Worm (Caenorhabditis elegans): Measurements from ENCODE around the gene dnpp-1.

dnpp-1 gene

DNA sequence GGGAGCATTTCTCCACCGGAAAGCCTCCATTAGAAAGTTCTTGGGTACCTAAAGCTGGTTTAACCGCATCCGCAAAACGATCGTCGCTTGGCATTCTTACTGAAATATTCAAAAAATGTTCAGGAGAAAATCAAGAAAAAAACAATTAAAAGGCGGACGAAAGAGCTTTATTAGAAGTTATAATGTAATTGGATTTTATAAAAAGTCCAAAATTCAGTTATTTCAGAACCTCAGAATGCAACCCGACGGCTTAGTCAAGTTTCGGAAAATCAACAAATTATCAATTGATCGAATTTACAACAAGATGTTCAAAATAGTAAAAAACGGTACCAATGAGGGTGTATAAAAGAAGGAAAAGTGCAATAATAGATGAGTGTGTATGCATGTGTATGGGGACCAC, 32.3 kb upstream of the dnpp-1 start, which contains the start of gene pxl-1:
Gene pxl-1 (minus strand): TSS at position 101 of the 400 bp plus-strand sequence.
- TF ChIP-seq tbx-37 (GFP tag; conservative IDR thresholded peaks at IDR 0.05), result no peak
- TF ChIP-seq ceh-36 (tag; optimal IDR thresholded peaks at IDR 0.05), result no peak
- TF ChIP-seq ceh-13 (GFP tag; optimal IDR thresholded peaks at IDR 0.05), result no peak
- TF ChIP-seq hnd-1 (tag; optimal IDR thresholded peaks at IDR 0.05), result no peak
- TF ChIP-seq tra-4 (tag; optimal IDR thresholded peaks at IDR 0.05), result no peak

DNA sequence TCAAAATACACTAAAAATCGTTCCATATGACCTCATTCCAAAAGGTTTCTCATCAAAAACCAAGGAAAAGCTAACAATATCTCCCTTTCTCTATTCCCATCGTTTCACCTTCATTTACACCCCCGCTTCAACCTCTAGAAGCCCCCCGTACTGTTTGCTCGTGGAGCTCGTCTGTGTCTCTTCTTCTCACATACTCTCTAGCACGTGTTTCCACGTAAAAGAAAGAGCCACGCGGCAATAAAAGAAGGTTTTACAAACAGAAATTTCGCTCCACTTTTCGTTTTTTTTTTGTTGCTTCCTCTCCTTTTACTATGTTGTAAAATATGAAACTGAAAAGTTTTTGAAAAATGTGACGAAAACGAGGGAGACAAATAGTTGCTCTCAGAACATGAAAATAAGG, 29.3 kb upstream of the dnpp-1 start:
- no peak for TF ChIP-seq pes-1 (GFP tag; IDR thresholded peaks at IDR 0.05)
- no peak for TF ChIP-seq tbx-37 (GFP tag; conservative IDR thresholded peaks at IDR 0.05)
- TF ChIP-seq scrt-1 (GFP tag; IDR thresholded peaks at IDR 0.05), result no peak

DNA sequence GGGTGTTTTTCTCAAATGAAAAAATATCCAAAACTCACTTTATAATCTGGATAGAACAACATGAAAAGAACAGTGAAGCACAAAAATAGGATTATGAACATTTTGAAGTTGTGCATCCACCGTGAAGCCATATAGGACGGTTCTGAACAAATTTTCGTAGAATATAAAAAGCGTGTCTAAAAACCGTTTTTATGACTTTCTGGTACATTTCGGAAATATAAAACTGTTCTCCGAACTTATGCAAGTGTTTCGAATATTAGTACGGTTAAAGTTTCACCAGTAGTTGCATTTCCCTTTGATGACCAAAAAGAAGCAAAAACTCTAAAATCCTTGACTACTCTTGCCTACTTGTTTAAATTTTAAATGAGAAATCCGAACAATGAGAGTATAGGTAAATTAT, 25.1 kb upstream of the dnpp-1 start, which contains the start of gene C28H8.8:
Gene C28H8.8 (minus strand): TSS at position 101 of the 400 bp plus-strand sequence.
- TF ChIP-seq sea-1 (GFP tag; conservative IDR thresholded peaks at IDR 0.05) (no peak), aly-1 (tag; optimal IDR thresholded peaks at IDR 0.05) (no peak)

DNA sequence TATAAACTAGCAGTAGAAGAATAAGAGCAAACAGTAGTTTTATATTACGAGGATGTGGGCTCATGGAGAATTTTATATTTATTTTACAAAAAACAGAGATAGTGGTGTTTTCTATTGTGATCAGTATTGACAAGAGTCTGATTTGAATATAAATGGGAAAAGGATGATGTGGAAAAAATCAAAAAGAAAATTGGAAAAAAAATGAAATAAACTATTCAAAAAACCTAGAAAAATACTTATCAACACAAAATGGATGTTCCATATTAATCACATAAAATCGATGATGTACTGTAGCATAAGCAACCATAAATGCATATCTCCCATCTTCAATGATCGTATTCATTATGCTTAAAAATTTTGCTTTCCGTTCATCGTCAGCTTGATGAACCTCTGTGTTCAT, 23.3 kb upstream of the dnpp-1 start, which contains the start of gene C28H8.7:
Gene C28H8.7 (minus strand): TSS at position 101 of the 400 bp plus-strand sequence.
- TF ChIP-seq tbx-37 (GFP tag; conservative IDR thresholded peaks at IDR 0.05), result no peak
- no peak for TF ChIP-seq ceh-36 (tag; optimal IDR thresholded peaks at IDR 0.05)
- no peak for TF ChIP-seq hmbx-1 (tag; optimal IDR thresholded peaks at IDR 0.05)
- TF ChIP-seq B0310.2 (tag; optimal IDR thresholded peaks at IDR 0.05), result no peak
- no peak for TF ChIP-seq ceh-13 (GFP tag; optimal IDR thresholded peaks at IDR 0.05)
- no peak for TF ChIP-seq tra-4 (tag; optimal IDR thresholded peaks at IDR 0.05)
- no peak for TF ChIP-seq pes-1 (GFP tag; IDR thresholded peaks at IDR 0.05)
- no peak for TF ChIP-seq hmg-4 (GFP tag; optimal IDR thresholded peaks at IDR 0.05)

DNA sequence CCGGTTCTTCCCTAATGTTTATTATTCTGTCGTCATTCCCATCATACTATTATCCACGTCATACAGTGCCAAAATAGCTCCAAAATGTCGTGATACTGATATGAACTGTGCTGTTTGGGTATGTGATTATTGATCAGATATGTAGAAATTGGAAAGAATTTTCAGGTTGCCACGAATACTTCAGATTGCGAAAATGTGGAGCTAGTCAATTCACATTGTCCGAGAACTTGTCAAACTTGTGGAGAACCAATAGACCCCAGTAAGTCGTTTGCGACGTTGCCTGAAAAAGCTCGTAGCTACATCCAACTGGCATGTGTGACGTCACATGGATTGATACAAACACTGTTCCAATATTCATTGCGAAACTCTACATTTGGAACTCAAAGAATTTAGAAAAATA, 20.9 kb upstream of the dnpp-1 start:
- no peak for TF ChIP-seq hmg-4 (GFP tag; optimal IDR thresholded peaks at IDR 0.05)
- no peak for TF ChIP-seq sea-1 (GFP tag; conservative IDR thresholded peaks at IDR 0.05)
- TF ChIP-seq F13C5.2 (tag; optimal IDR thresholded peaks at IDR 0.05), result no peak
- no peak for TF ChIP-seq flt-1 (GFP tag; IDR thresholded peaks at IDR 0.05)
- no peak for TF ChIP-seq tbx-11 (GFP tag; IDR thresholded peaks at IDR 0.05)
- no peak for TF ChIP-seq hmbx-1 (tag; optimal IDR thresholded peaks at IDR 0.05)
- no peak for TF ChIP-seq ets-7 (tag; optimal IDR thresholded peaks at IDR 0.05)
- no peak for TF ChIP-seq ama-1 (optimal IDR thresholded peaks at IDR 0.05)
- TF ChIP-seq tbx-37 (GFP tag; conservative IDR thresholded peaks at IDR 0.05), result no peak

DNA sequence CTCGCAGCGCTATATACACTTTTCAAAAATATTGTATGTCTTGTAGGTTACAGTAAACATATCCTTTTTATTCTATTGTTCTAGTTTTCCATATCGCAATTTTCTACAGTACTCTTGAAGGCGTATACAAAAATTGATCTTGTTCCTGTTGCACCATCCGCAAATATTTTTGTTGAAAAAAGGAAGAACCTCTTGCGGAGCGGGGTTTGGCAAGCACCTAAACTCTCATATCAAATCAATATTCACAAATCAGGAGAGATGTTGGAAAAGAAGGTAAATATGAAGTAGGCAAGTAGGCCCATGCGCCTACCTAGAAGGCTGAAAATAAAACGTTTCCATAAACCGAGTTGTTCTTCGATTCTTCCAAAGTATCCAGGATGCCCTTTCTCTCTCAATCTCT, 20.4 kb upstream of the dnpp-1 start, which contains the start of gene C28H8.5:
Gene C28H8.5 (plus strand): TSS at position 301 of the 400 bp plus-strand sequence.
- TF ChIP-seq tbx-11 (GFP tag; IDR thresholded peaks at IDR 0.05), result no peak
- no peak for TF ChIP-seq flt-1 (GFP tag; IDR thresholded peaks at IDR 0.05)
- TF ChIP-seq hmg-4 (GFP tag; optimal IDR thresholded peaks at IDR 0.05), result no peak
- no peak for TF ChIP-seq ceh-36 (tag; optimal IDR thresholded peaks at IDR 0.05)
- TF ChIP-seq F13C5.2 (tag; optimal IDR thresholded peaks at IDR 0.05), result no peak
- no peak for TF ChIP-seq ceh-13 (GFP tag; optimal IDR thresholded peaks at IDR 0.05)
- no peak for TF ChIP-seq scrt-1 (GFP tag; IDR thresholded peaks at IDR 0.05)
- no peak for TF ChIP-seq ama-1 (optimal IDR thresholded peaks at IDR 0.05)
- no peak for TF ChIP-seq B0310.2 (tag; optimal IDR thresholded peaks at IDR 0.05)
- no peak for TF ChIP-seq ets-7 (tag; optimal IDR thresholded peaks at IDR 0.05)
- TF ChIP-seq hmbx-1 (tag; optimal IDR thresholded peaks at IDR 0.05), result no peak
- TF ChIP-seq pes-1 (GFP tag; IDR thresholded peaks at IDR 0.05), result no peak
- no peak for TF ChIP-seq hnd-1 (tag; optimal IDR thresholded peaks at IDR 0.05)
- no peak for TF ChIP-seq aly-1 (tag; optimal IDR thresholded peaks at IDR 0.05)
- no peak for TF ChIP-seq tbx-37 (GFP tag; conservative IDR thresholded peaks at IDR 0.05)
- TF ChIP-seq sea-1 (GFP tag; conservative IDR thresholded peaks at IDR 0.05), result no peak
- TF ChIP-seq tra-4 (tag; optimal IDR thresholded peaks at IDR 0.05), result no peak

DNA sequence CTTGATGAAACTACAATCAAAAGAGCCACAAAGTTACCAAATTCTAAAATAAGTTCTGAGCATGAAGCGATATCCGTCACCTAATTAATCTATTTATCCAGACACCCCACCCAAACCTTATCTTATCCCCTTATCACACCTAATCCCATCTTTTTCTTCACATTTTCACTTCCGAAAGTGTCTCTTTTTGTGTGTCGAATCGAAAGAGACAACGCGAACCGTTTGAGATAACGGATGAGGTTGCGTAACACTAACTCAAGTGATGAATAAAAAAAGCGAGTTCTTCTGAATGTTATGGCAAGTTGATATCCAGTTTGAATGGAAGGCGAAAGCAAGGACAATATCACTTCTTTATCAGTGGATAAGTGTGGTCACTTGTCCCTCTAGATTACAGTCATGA, 19.9 kb upstream of the dnpp-1 start:
- TF ChIP-seq ceh-13 (GFP tag; optimal IDR thresholded peaks at IDR 0.05) (no peak), ets-7 (tag; optimal IDR thresholded peaks at IDR 0.05) (no peak), B0310.2 (tag; optimal IDR thresholded peaks at IDR 0.05) (no peak), aly-1 (tag; optimal IDR thresholded peaks at IDR 0.05) (no peak)

DNA sequence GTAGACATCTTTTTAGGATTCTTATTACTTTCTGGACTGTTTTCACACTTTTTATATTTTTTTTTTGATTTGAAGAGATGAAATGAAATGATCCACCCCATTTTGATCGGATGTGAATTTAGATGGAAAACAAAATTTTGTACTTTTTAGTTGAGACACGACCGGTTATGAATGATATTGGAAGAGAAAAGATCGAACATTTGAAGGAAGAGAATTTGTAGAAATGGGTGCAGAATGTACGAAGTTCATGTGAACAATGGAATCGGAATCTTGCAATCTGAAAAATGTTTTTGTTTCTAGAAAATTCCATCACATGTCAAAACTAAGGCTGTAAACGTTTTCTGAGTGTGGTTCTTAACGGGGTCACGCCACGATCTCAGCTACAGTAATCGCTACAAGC, 19.2 kb upstream of the dnpp-1 start, which contains the start of gene F01F1.14:
Gene F01F1.14 (minus strand): TSS at position 101 of the 400 bp plus-strand sequence.
- TF ChIP-seq hmbx-1 (tag; optimal IDR thresholded peaks at IDR 0.05) (no peak), hmg-4 (GFP tag; optimal IDR thresholded peaks at IDR 0.05) (no peak), ceh-36 (tag; optimal IDR thresholded peaks at IDR 0.05) (no peak), F13C5.2 (tag; optimal IDR thresholded peaks at IDR 0.05) (no peak), tra-4 (tag; optimal IDR thresholded peaks at IDR 0.05) (no peak), flt-1 (GFP tag; IDR thresholded peaks at IDR 0.05) (no peak), tbx-11 (GFP tag; IDR thresholded peaks at IDR 0.05) (no peak), hnd-1 (tag; optimal IDR thresholded peaks at IDR 0.05) (no peak), tbx-37 (GFP tag; conservative IDR thresholded peaks at IDR 0.05) (no peak), sea-1 (GFP tag; conservative IDR thresholded peaks at IDR 0.05) (no peak), B0310.2 (tag; optimal IDR thresholded peaks at IDR 0.05) (no peak), ceh-13 (GFP tag; optimal IDR thresholded peaks at IDR 0.05) (no peak), ets-7 (tag; optimal IDR thresholded peaks at IDR 0.05) (no peak), pes-1 (GFP tag; IDR thresholded peaks at IDR 0.05) (no peak), aly-1 (tag; optimal IDR thresholded peaks at IDR 0.05) (no peak), ama-1 (optimal IDR thresholded peaks at IDR 0.05) (no peak)

DNA sequence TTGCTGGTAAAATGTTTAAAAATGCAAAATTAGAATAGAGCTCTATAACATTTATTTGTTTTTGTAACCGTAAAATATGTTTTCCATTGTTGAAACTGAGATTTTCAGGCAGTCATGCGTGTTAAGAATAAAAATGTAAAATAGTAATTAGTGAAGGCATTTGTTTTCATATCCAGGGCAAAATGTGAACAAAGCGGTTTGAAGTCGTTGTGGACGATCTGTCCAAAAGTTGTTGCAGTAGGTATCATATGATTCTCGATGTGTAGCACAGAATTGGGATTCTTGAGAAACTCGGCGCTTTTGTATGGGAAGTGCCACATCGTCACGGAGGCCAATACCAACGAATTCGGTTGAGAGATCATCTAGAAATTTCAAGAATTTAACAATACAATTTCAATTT, 18.7 kb upstream of the dnpp-1 start:
- TF ChIP-seq ama-1 (optimal IDR thresholded peaks at IDR 0.05) (peak; percentile 14), flt-1 (GFP tag; IDR thresholded peaks at IDR 0.05) (no peak), F13C5.2 (tag; optimal IDR thresholded peaks at IDR 0.05) (no peak), tra-4 (tag; optimal IDR thresholded peaks at IDR 0.05) (no peak), tbx-11 (GFP tag; IDR thresholded peaks at IDR 0.05) (no peak), B0310.2 (tag; optimal IDR thresholded peaks at IDR 0.05) (no peak)

All from whole organism, early embryonic.